Worm (Caenorhabditis elegans) whole organism, midembryonic: ENCODE data around the gene ZC53.1.

Experiments used
- flt-1 ChIP-seq: fragments of 200-800 bp; sonication (Bioruptor generic); IDR thresholded peaks from 2 replicates; pipeline ENCODE4 v1.3.6; 2022; ENCODE audit warnings: missing genetic modification characterization, missing compliant biosample characterization
- klf-2 ChIP-seq: fragments of 200-800 bp; sonication (Bioruptor generic); conservative IDR thresholded peaks from 2 replicates; pipeline ENCODE4 v1.3.6; 2022; ENCODE audit warnings: missing genetic modification reagents, missing genetic modification characterization, missing compliant biosample characterization
- med-1 ChIP-seq: sonication (generic microtip); optimal IDR thresholded peaks from 2 replicates; lab custom pipeline; 2017; ENCODE audit warnings: missing genetic modification characterization, mild to moderate bottlenecking, missing compliant biosample characterization, antibody characterized with exemption, missing genetic modification reagents; ENCODE audit not compliant: insufficient read depth
- ref-1 ChIP-seq: fragments of 200-800 bp; sonication (Bioruptor generic); conservative IDR thresholded peaks from 2 replicates; pipeline ENCODE4 v1.3.6; 2022; ENCODE audit warnings: missing genetic modification reagents, missing genetic modification characterization, missing compliant biosample characterization

DNA sequence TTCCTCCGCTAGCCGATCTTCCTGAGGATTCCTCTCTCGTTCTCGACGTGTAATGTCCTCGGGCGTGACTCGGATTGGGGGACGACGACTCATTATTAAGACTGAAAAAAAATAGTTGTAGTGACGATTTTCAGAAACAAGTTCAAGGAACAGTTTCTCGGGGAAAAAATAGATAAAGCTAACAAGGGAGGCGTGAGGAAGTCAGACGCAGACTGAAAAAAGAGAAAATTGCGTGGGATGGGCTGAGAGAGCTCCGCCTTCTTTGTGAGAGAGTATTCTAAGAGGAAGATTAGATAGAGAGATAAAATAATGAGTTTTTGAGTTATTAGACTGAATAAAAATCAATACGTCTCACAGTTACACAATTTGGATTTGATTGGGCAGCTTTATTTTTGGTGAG lies at the start of gene ZC53.1:
- no peak for TF ChIP-seq med-1 (GFP tag; lab: Kevin White, UChicago)
- TF ChIP-seq klf-2 (GFP tag; lab: Robert Waterston, UW), result no peak
- no peak for TF ChIP-seq flt-1 (GFP tag; lab: Robert Waterston, UW)
- TF ChIP-seq ref-1 (GFP tag; lab: Robert Waterston, UW), result no peak
